Worm (Caenorhabditis elegans): Measurements from ENCODE around the gene Y14H12A.1.

ce11 chrII:3980373-3980772 lies 12.6 kb upstream of the Y14H12A.1 start:
- TF ChIP-seq lim-7 (GFP tag; IDR thresholded peaks at IDR 0.05) = no peak
- no peak for TF ChIP-seq ama-1 (optimal IDR thresholded peaks at IDR 0.05)
- no peak for TF ChIP-seq daf-19 (GFP tag; conservative IDR thresholded peaks at IDR 0.05)
- TF ChIP-seq rbr-2 (tag; optimal IDR thresholded peaks at IDR 0.05) = no peak
- no peak for TF ChIP-seq fos-1 (tag; optimal IDR thresholded peaks at IDR 0.05)

All from whole organism, L4 larva.